Fruit fly (Drosophila melanogaster) whole organism, embryonic: ENCODE data around the gene Phs.

Experiments
- Atf3 ChIP-seq: fragments of 200-800 bp; sonication (Bioruptor generic); optimal IDR thresholded peaks from 3 replicates; lab custom pipeline; 2016; ENCODE audit warnings: missing biosample characterization, missing genetic modification characterization
- Atf6 ChIP-seq: fragments of 200-800 bp; sonication (Bioruptor generic); IDR thresholded peaks from 2 replicates; pipeline ENCODE4 v1.3.6; 2022; ENCODE audit warnings: missing biosample characterization, missing genetic modification characterization
- C15 ChIP-seq: fragments of 200-800 bp; sonication (Bioruptor generic); IDR thresholded peaks from 3 replicates; pipeline ENCODE4 v1.3.6; 2022; ENCODE audit warnings: missing biosample characterization, missing genetic modification characterization
- CG10462 ChIP-seq: fragments of 200-800 bp; sonication (Bioruptor generic); optimal IDR thresholded peaks from 2 replicates; lab custom pipeline; 2016; ENCODE audit warnings: missing biosample characterization, missing genetic modification characterization
- CG10959 ChIP-seq: fragments of 200-800 bp; sonication (Bioruptor generic); IDR thresholded peaks from 2 replicates; pipeline ENCODE4 v1.3.6; 2022; ENCODE audit warnings: missing biosample characterization, missing genetic modification characterization
- CG14014 ChIP-seq: fragments of 200-800 bp; sonication (Bioruptor generic); IDR thresholded peaks from 2 replicates; pipeline ENCODE4 v1.3.6; 2022; ENCODE audit warnings: missing biosample characterization, missing genetic modification characterization
- CG14050 ChIP-seq: fragments of 200-800 bp; sonication (Bioruptor generic); IDR thresholded peaks from 3 replicates; pipeline ENCODE4 v1.3.6; 2022; ENCODE audit warnings: missing biosample characterization, missing genetic modification characterization
- CG17359 ChIP-seq: fragments of 200-800 bp; sonication (Bioruptor generic); optimal IDR thresholded peaks from 3 replicates; lab custom pipeline; 2018; ENCODE audit warnings: missing biosample characterization, mild to moderate bottlenecking, missing genetic modification characterization, moderate library complexity
- CG2202 ChIP-seq: fragments of 200-800 bp; sonication (Bioruptor generic); optimal IDR thresholded peaks from 2 replicates; lab custom pipeline; 2018; ENCODE audit warnings: missing biosample characterization, mild to moderate bottlenecking, missing genetic modification characterization
- CG43689 ChIP-seq: fragments of 200-800 bp; sonication (Bioruptor generic); IDR thresholded peaks from 2 replicates; pipeline ENCODE4 v1.3.6; 2022; ENCODE audit warnings: missing biosample characterization, missing genetic modification characterization
- CG6272 ChIP-seq: fragments of 200-800 bp; sonication (Bioruptor generic); IDR thresholded peaks from 2 replicates; pipeline ENCODE4 v1.3.6; 2022; ENCODE audit warnings: missing biosample characterization, missing genetic modification characterization
- CG6689 ChIP-seq: fragments of 200-800 bp; sonication (Bioruptor generic); IDR thresholded peaks from 2 replicates; pipeline ENCODE4 v1.3.6; 2022; ENCODE audit warnings: missing biosample characterization, missing genetic modification characterization
- CG6813 ChIP-seq: fragments of 200-800 bp; sonication (Bioruptor generic); optimal IDR thresholded peaks from 2 replicates; lab custom pipeline; 2017; ENCODE audit warnings: missing biosample characterization, missing genetic modification characterization, mild to moderate bottlenecking, moderate library complexity, missing genetic modification reagents
- CG7372 ChIP-seq: fragments of 200-800 bp; sonication (Bioruptor generic); IDR thresholded peaks from 2 replicates; pipeline ENCODE4 v1.3.6; 2022; ENCODE audit warnings: missing biosample characterization, missing genetic modification characterization
- CG8944 ChIP-seq: fragments of 200-800 bp; sonication (Bioruptor generic); optimal IDR thresholded peaks from 3 replicates; lab custom pipeline; 2016; ENCODE audit warnings: missing biosample characterization, missing genetic modification characterization
- CG9932 ChIP-seq: fragments of 200-800 bp; sonication (Bioruptor generic); IDR thresholded peaks from 2 replicates; pipeline ENCODE4 v1.3.6; 2022; ENCODE audit warnings: missing biosample characterization, missing genetic modification characterization
- D19B ChIP-seq: fragments of 200-800 bp; sonication (Bioruptor generic); optimal IDR thresholded peaks from 2 replicates; lab custom pipeline; 2017; ENCODE audit warnings: missing biosample characterization, mild to moderate bottlenecking, missing genetic modification characterization
- Dad ChIP-seq: fragments of 200-800 bp; sonication (Bioruptor generic); optimal IDR thresholded peaks from 3 replicates; lab custom pipeline; 2016; ENCODE audit warnings: missing biosample characterization, missing genetic modification characterization
- Dref ChIP-seq: fragments of 200-800 bp; sonication (Bioruptor generic); IDR thresholded peaks from 2 replicates; pipeline ENCODE4 v1.3.6; 2022; ENCODE audit warnings: missing biosample characterization, missing genetic modification characterization
- ERR ChIP-seq: fragments of 200-800 bp; sonication (Bioruptor generic); optimal IDR thresholded peaks from 2 replicates; lab custom pipeline; 2016; ENCODE audit warnings: missing biosample characterization, missing genetic modification characterization
- HLH4C ChIP-seq: fragments of 200-800 bp; sonication (Bioruptor generic); IDR thresholded peaks from 3 replicates; pipeline ENCODE4 v1.3.6; 2022; ENCODE audit warnings: missing biosample characterization, missing genetic modification characterization; ENCODE audit not compliant: partially characterized antibody
- Hmx ChIP-seq: fragments of 200-800 bp; sonication (Bioruptor generic); optimal IDR thresholded peaks from 2 replicates; lab custom pipeline; 2016; ENCODE audit warnings: missing biosample characterization, missing genetic modification characterization
- Lhr ChIP-seq: fragments of 200-800 bp; sonication (Bioruptor generic); optimal IDR thresholded peaks from 3 replicates; lab custom pipeline; 2017; ENCODE audit warnings: mild to moderate bottlenecking, missing biosample characterization, missing genetic modification reagents, missing genetic modification characterization
- NFAT ChIP-seq: fragments of 200-800 bp; sonication (Bioruptor generic); IDR thresholded peaks from 2 replicates; pipeline ENCODE4 v1.3.6; 2022; ENCODE audit warnings: missing biosample characterization, missing genetic modification characterization
- Neu2 ChIP-seq: fragments of 200-800 bp; sonication (Bioruptor generic); optimal IDR thresholded peaks from 3 replicates; lab custom pipeline; 2016; ENCODE audit warnings: missing biosample characterization, missing genetic modification characterization, borderline replicate concordance
- Opbp ChIP-seq: fragments of 200-800 bp; sonication (Bioruptor generic); IDR thresholded peaks from 3 replicates; pipeline ENCODE4 v1.3.6; 2022; ENCODE audit warnings: missing biosample characterization, missing genetic modification characterization; ENCODE audit not compliant: partially characterized antibody
- Side ChIP-seq: fragments of 200-800 bp; sonication (Bioruptor generic); optimal IDR thresholded peaks from 2 replicates; lab custom pipeline; 2016; ENCODE audit warnings: missing biosample characterization, missing genetic modification characterization
- al ChIP-seq: fragments of 200-800 bp; sonication (Bioruptor generic); IDR thresholded peaks from 2 replicates; pipeline ENCODE4 v1.3.6; 2022; ENCODE audit warnings: missing biosample characterization, missing genetic modification characterization
- ash1 ChIP-seq: fragments of 200-800 bp; sonication (Bioruptor generic); optimal IDR thresholded peaks from 2 replicates; lab custom pipeline; 2018; ENCODE audit warnings: missing biosample characterization, mild to moderate bottlenecking, missing genetic modification characterization
- br ChIP-seq: fragments of >200 bp; optimal IDR thresholded peaks from 2 replicates; lab custom pipeline; 2017
- caup ChIP-seq: fragments of 200-800 bp; sonication (Bioruptor generic); optimal IDR thresholded peaks from 3 replicates; lab custom pipeline; 2017; ENCODE audit warnings: missing biosample characterization, mild to moderate bottlenecking, missing genetic modification characterization, moderate library complexity; ENCODE audit not compliant: severe bottlenecking
- chn ChIP-seq: fragments of 200-800 bp; sonication (Bioruptor generic); optimal IDR thresholded peaks from 2 replicates; lab custom pipeline; 2016; ENCODE audit warnings: missing biosample characterization, missing genetic modification characterization
- danr ChIP-seq: fragments of 200-800 bp; sonication (Bioruptor generic); IDR thresholded peaks from 2 replicates; pipeline ENCODE4 v1.3.6; 2022; ENCODE audit warnings: missing biosample characterization, missing genetic modification characterization
- fd64A ChIP-seq: fragments of 200-800 bp; sonication (Bioruptor generic); optimal IDR thresholded peaks from 3 replicates; lab custom pipeline; 2018; ENCODE audit warnings: missing biosample characterization, mild to moderate bottlenecking, missing genetic modification characterization
- gcm ChIP-seq: fragments of 200-800 bp; sonication (Bioruptor generic); optimal IDR thresholded peaks from 2 replicates; lab custom pipeline; 2019; ENCODE audit warnings: missing biosample characterization, mild to moderate bottlenecking, missing genetic modification characterization, moderate library complexity
- grn ChIP-seq: fragments of 200-800 bp; sonication (Bioruptor generic); optimal IDR thresholded peaks from 3 replicates; lab custom pipeline; 2017; ENCODE audit warnings: missing biosample characterization, missing genetic modification characterization
- kni ChIP-seq: fragments of 200-800 bp; sonication (Bioruptor generic); optimal IDR thresholded peaks from 3 replicates; lab custom pipeline; 2017; ENCODE audit warnings: mild to moderate bottlenecking, missing biosample characterization, missing genetic modification reagents, missing genetic modification characterization
- nmo ChIP-seq: fragments of 200-800 bp; sonication (Bioruptor generic); optimal IDR thresholded peaks from 2 replicates; lab custom pipeline; 2018; ENCODE audit warnings: missing biosample characterization, mild to moderate bottlenecking, missing genetic modification characterization, moderate library complexity
- odd ChIP-seq: fragments of 200-800 bp; sonication (Bioruptor generic); optimal IDR thresholded peaks from 2 replicates; lab custom pipeline; 2017; ENCODE audit warnings: missing biosample characterization, mild to moderate bottlenecking, missing genetic modification characterization
- p53 ChIP-seq: fragments of 200-800 bp; sonication (Bioruptor generic); optimal IDR thresholded peaks from 2 replicates; lab custom pipeline; 2016; ENCODE audit warnings: missing biosample characterization, missing genetic modification characterization
- psq ChIP-seq: fragments of 200-800 bp; sonication (Bioruptor generic); optimal IDR thresholded peaks from 2 replicates; lab custom pipeline; 2017; ENCODE audit warnings: missing biosample characterization, missing genetic modification characterization
- pzg ChIP-seq: fragments of 200-800 bp; sonication (Bioruptor generic); optimal IDR thresholded peaks from 3 replicates; lab custom pipeline; 2018; ENCODE audit warnings: missing biosample characterization, mild to moderate bottlenecking, missing genetic modification characterization, moderate library complexity
- sim ChIP-seq: fragments of 200-800 bp; sonication (Bioruptor generic); IDR thresholded peaks from 2 replicates; pipeline ENCODE4 v1.3.6; 2022; ENCODE audit warnings: missing biosample characterization, missing genetic modification characterization
- stc ChIP-seq: fragments of 200-800 bp; sonication (Bioruptor generic); IDR thresholded peaks from 2 replicates; pipeline ENCODE4 v1.3.6; 2022; ENCODE audit warnings: missing biosample characterization, missing genetic modification characterization
- vfl ChIP-seq: fragments of 200-800 bp; sonication (Bioruptor generic); optimal IDR thresholded peaks from 2 replicates; lab custom pipeline; 2016; ENCODE audit warnings: missing biosample characterization, missing genetic modification characterization
- wdn ChIP-seq: fragments of 200-800 bp; sonication (Bioruptor generic); IDR thresholded peaks from 2 replicates; pipeline ENCODE4 v1.3.6; 2022; ENCODE audit warnings: missing biosample characterization, missing genetic modification characterization
- yki ChIP-seq: fragments of >200 bp; optimal IDR thresholded peaks from 3 replicates; lab custom pipeline; 2018

Phs gene

dm6 chr3L:15624944-15625610 lies 5.4 kb downstream of the Phs start (continued):
- TF ChIP-seq ERR (GFP tag; lab: Kevin White, UChicago) (no peak), br (no peak), CG17359 (no peak), gcm (GFP tag; lab: Kevin White, UChicago) (no peak), CG2202 (tag; lab: Kevin White, UChicago) (no peak), danr (GFP tag; lab: Robert Waterston, UW) (no peak), CG6813 (GFP tag; lab: Kevin White, UChicago) (no peak), ash1 (GFP tag; lab: Kevin White, UChicago) (no peak), sim (GFP tag; lab: Robert Waterston, UW) (no peak), Opbp (GFP tag; lab: Robert Waterston, UW) (no peak), caup (GFP tag; lab: Kevin White, UChicago) (no peak), Lhr (GFP tag; lab: Kevin White, UChicago) (no peak)

dm6 chr3L:15625676-15626414 lies 6.1 kb downstream of the Phs start:
- TF ChIP-seq Hmx (GFP tag; lab: Kevin White, UChicago) = peak; percentile 44
- TF ChIP-seq Neu2 (GFP tag; lab: Kevin White, UChicago) = no peak
- TF ChIP-seq NFAT = peak; percentile 46; the same call in 1 of the 2 replicates
- no peak for TF ChIP-seq Side (GFP tag; lab: Kevin White, UChicago)
- no peak for TF ChIP-seq HLH4C
- TF ChIP-seq C15 = peak; percentile 76; the same call in 2 of the 3 replicates
- TF ChIP-seq odd (GFP tag; lab: Kevin White, UChicago) = peak; percentile 84
- peak; percentile 70 for TF ChIP-seq CG2202 (tag; lab: Kevin White, UChicago)
- TF ChIP-seq CG10462 (GFP tag; lab: Kevin White, UChicago) = peak; percentile 78
- TF ChIP-seq CG43689 = peak; percentile 29; the same call in 1 of the 2 replicates
- TF ChIP-seq psq (GFP tag; lab: Kevin White, UChicago) = peak; percentile 59
- TF ChIP-seq CG14050 (GFP tag; lab: Robert Waterston, UW) = peak; percentile 63
- no peak for TF ChIP-seq p53 (GFP tag; lab: Kevin White, UChicago)
- peak; percentile 79 for TF ChIP-seq CG9932
- peak; percentile 6 for TF ChIP-seq grn
- no peak for TF ChIP-seq Dad
- TF ChIP-seq fd64A (GFP tag; lab: Kevin White, UChicago) = peak; percentile 80
- TF ChIP-seq pzg (GFP tag; lab: Kevin White, UChicago) = peak; percentile 20
- no peak for TF ChIP-seq Dref (GFP tag; lab: Robert Waterston, UW)
- TF ChIP-seq D19B (GFP tag; lab: Kevin White, UChicago) = peak; percentile 78
- TF ChIP-seq chn (GFP tag; lab: Kevin White, UChicago) = no peak
- TF ChIP-seq vfl (GFP tag; lab: Kevin White, UChicago) = peak; percentile 25
- TF ChIP-seq Atf6 (GFP tag; lab: Robert Waterston, UW) = peak; percentile 85
- TF ChIP-seq yki = peak; percentile 5
- TF ChIP-seq CG10959 (GFP tag; lab: Robert Waterston, UW) = peak; percentile 7; the same call in 1 of the 2 replicates
- TF ChIP-seq stc = peak; percentile 87
- TF ChIP-seq kni = peak; percentile 80
- TF ChIP-seq nmo (GFP tag; lab: Kevin White, UChicago) = peak; percentile 98
- TF ChIP-seq Atf3 (GFP tag; lab: Kevin White, UChicago) = peak; percentile 13
- no peak for TF ChIP-seq CG8944 (GFP tag; lab: Kevin White, UChicago)
- TF ChIP-seq wdn (GFP tag; lab: Robert Waterston, UW) = peak; percentile 48; the same call in 1 of the 2 replicates
- TF ChIP-seq CG6272 (GFP tag; lab: Robert Waterston, UW) = no peak
- TF ChIP-seq CG17359 = peak; percentile 93
- peak; percentile 88 for TF ChIP-seq al
- peak; percentile 87 for TF ChIP-seq CG7372
- peak; percentile 90 for TF ChIP-seq CG6689
- TF ChIP-seq CG14014 (GFP tag; lab: Robert Waterston, UW) = peak; percentile 76
